Worm (Caenorhabditis elegans) whole organism, midembryonic: Measurements from ENCODE around the gene F02C12.1.

Source experiments
- T22C8.4 ChIP-seq: fragments of 200-800 bp; sonication (Bioruptor generic); IDR thresholded peaks from 2 replicates; pipeline ENCODE4 v1.3.6; 2022; ENCODE audit warnings: missing genetic modification characterization, missing compliant biosample characterization
- cog-1 ChIP-seq: sonication (generic microtip); optimal IDR thresholded peaks from 2 replicates; lab custom pipeline; 2016; ENCODE audit warnings: missing genetic modification characterization, missing compliant biosample characterization
- flt-1 ChIP-seq: fragments of 200-800 bp; sonication (Bioruptor generic); IDR thresholded peaks from 2 replicates; pipeline ENCODE4 v1.3.6; 2022; ENCODE audit warnings: missing genetic modification characterization, missing compliant biosample characterization
- klf-2 ChIP-seq: fragments of 200-800 bp; sonication (Bioruptor generic); conservative IDR thresholded peaks from 2 replicates; pipeline ENCODE4 v1.3.6; 2022; ENCODE audit warnings: missing genetic modification reagents, missing genetic modification characterization, missing compliant biosample characterization

ce11 chrX:13357673-13358072 is 44.2 kb upstream of the F02C12.1 start:
- TF ChIP-seq T22C8.4, result no peak
- TF ChIP-seq flt-1 (GFP tag; lab: Robert Waterston, UW), result no peak
- no peak for TF ChIP-seq klf-2 (GFP tag; lab: Robert Waterston, UW)
- TF ChIP-seq cog-1 (tag; lab: Kevin White, UChicago), result no peak
